Fruit fly (Drosophila melanogaster) whole organism, embryonic: ENCODE data around the gene Eig71Ej.

ENCODE experiments used
- CG15073 ChIP-seq: fragments of 200-800 bp; sonication (Bioruptor generic); optimal IDR thresholded peaks from 2 replicates; lab custom pipeline; 2016; ENCODE audit warnings: missing biosample characterization, missing genetic modification characterization
- Dp ChIP-seq: fragments of 200-800 bp; sonication (Bioruptor generic); optimal IDR thresholded peaks from 2 replicates; lab custom pipeline; 2018; ENCODE audit warnings: missing biosample characterization, mild to moderate bottlenecking, missing genetic modification characterization, moderate library complexity
- Rfx ChIP-seq: fragments of 200-800 bp; sonication (Bioruptor generic); IDR thresholded peaks from 2 replicates; pipeline ENCODE4 v1.3.6; 2022; ENCODE audit warnings: missing biosample characterization, missing genetic modification characterization
- dimm ChIP-seq: fragments of 200-800 bp; sonication (Bioruptor generic); IDR thresholded peaks from 2 replicates; pipeline ENCODE4 v1.3.6; 2022; ENCODE audit warnings: missing biosample characterization, missing genetic modification characterization
- gfzf ChIP-seq: fragments of 200-800 bp; sonication (Bioruptor generic); optimal IDR thresholded peaks from 2 replicates; lab custom pipeline; 2016; ENCODE audit warnings: missing biosample characterization, mild to moderate bottlenecking, missing genetic modification characterization, moderate library complexity
- peb ChIP-seq: fragments of 200-800 bp; sonication (Bioruptor generic); IDR thresholded peaks from 2 replicates; pipeline ENCODE4 v1.3.6; 2022; ENCODE audit warnings: missing biosample characterization, missing genetic modification characterization
- psq ChIP-seq: fragments of 200-800 bp; sonication (Bioruptor generic); optimal IDR thresholded peaks from 2 replicates; lab custom pipeline; 2017; ENCODE audit warnings: missing biosample characterization, missing genetic modification characterization

- no peak for TF ChIP-seq Rfx (GFP tag; lab: Robert Waterston, UW)
- TF ChIP-seq peb (GFP tag; lab: Robert Waterston, UW), result no peak
- no peak for TF ChIP-seq dimm (GFP tag; lab: Robert Waterston, UW)
- TF ChIP-seq Dp (GFP tag; lab: Kevin White, UChicago), result no peak
- TF ChIP-seq gfzf, result no peak
- no peak for TF ChIP-seq psq
- TF ChIP-seq CG15073 (GFP tag; lab: Kevin White, UChicago), result no peak
These were observed 11.3 kb downstream of the Eig71Ej start, which contains the start of the genes Eig71Ea and Eig71Eb for dm6 chr3L:15649561-15649960.
